Worm (Caenorhabditis elegans): ENCODE results near the gene pho-4.

The pho-4 gene

DNA sequence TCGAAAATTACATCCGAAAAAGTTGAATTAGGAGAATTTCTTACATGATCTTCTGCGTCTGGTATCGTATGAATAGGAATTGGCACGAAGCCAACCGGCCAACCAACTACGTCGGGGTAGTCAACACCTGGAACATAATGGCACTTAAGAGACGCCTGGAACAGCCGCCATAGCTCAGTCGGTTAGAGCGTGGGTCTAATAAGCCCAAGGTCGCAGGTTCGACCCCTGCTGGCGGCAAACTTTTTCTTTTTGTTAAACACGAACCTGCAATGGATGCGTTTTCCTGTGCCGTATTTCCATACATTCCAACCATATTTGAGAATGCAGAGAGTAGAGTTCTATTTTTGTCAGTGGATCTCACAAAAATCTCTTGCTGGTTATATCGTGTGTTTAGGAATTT lies 567 bp downstream of the pho-4 start:
- TF ChIP-seq aha-1 (tag; optimal IDR thresholded peaks at IDR 0.05) (no peak), nhr-90 (tag; optimal IDR thresholded peaks at IDR 0.05; ENCODE audit: poor library complexity) (peak; percentile 21), sox-4 (tag; optimal IDR thresholded peaks at IDR 0.05) (no peak), fos-1 (tag; optimal IDR thresholded peaks at IDR 0.05) (no peak), fkh-8 (tag; optimal IDR thresholded peaks at IDR 0.05) (no peak), aly-2 (tag; optimal IDR thresholded peaks at IDR 0.05) (no peak), nhr-19 (GFP tag; conservative IDR thresholded peaks at IDR 0.05) (peak; percentile 44), isw-1 (GFP tag; IDR thresholded peaks at IDR 0.05) (no peak), nhr-71 (tag; optimal IDR thresholded peaks at IDR 0.05) (peak; percentile 33), irx-1 (tag; optimal IDR thresholded peaks at IDR 0.05) (no peak), C16A3.4 (tag; optimal IDR thresholded peaks at IDR 0.05) (no peak), mep-1 (tag; optimal IDR thresholded peaks at IDR 0.05) (no peak), blmp-1 (tag; optimal IDR thresholded peaks at IDR 0.05) (no peak), egl-13 (tag; optimal IDR thresholded peaks at IDR 0.05) (no peak), ces-1 (GFP tag; optimal IDR thresholded peaks at IDR 0.05) (no peak), efl-3 (GFP tag; optimal IDR thresholded peaks at IDR 0.05) (no peak), alr-1 (tag; optimal IDR thresholded peaks at IDR 0.05; ENCODE audit: borderline replicate concordance) (no peak), skn-1 (tag; optimal IDR thresholded peaks at IDR 0.05) (peak; percentile 13), mdl-1 (tag; optimal IDR thresholded peaks at IDR 0.05) (peak in 1 of 2 experiments; percentile 27), ztf-4 (tag; optimal IDR thresholded peaks at IDR 0.05) (no peak), grh-1 (GFP tag; IDR thresholded peaks at IDR 0.05) (no peak), rnt-1 (tag; optimal IDR thresholded peaks at IDR 0.05) (peak; percentile 43), F16B12.6 (tag; optimal IDR thresholded peaks at IDR 0.05) (no peak), sptf-1 (tag; optimal IDR thresholded peaks at IDR 0.05) (no peak), unc-62 (GFP tag; optimal IDR thresholded peaks at IDR 0.05) (no peak), lsy-2 (tag; optimal IDR thresholded peaks at IDR 0.05) (peak in 1 of 2 experiments; percentile 21), swsn-7 (tag; optimal IDR thresholded peaks at IDR 0.05) (peak; percentile 20), Y116A8C.19 (tag; optimal IDR thresholded peaks at IDR 0.05; ENCODE audit: borderline replicate concordance) (no peak), nhr-20 (tag; optimal IDR thresholded peaks at IDR 0.05) (peak; percentile 21), snpc-4 (tag; optimal IDR thresholded peaks at IDR 0.05) (no peak), nhr-84 (tag; optimal IDR thresholded peaks at IDR 0.05) (no peak), hlh-17 (GFP tag; optimal IDR thresholded peaks at IDR 0.05; ENCODE audit: borderline replicate concordance) (no peak), mef-2 (tag; optimal IDR thresholded peaks at IDR 0.05) (no peak), lin-35 (GFP tag; optimal IDR thresholded peaks at IDR 0.05) (peak in 1 of 2 experiments; percentile 61), ama-1 (optimal IDR thresholded peaks at IDR 0.05) (no peak), pqm-1 (tag; optimal IDR thresholded peaks at IDR 0.05) (no peak), fkh-4 (tag; optimal IDR thresholded peaks at IDR 0.05; ENCODE audit: borderline replicate concordance) (no peak), unc-130 (tag; optimal IDR thresholded peaks at IDR 0.05) (no peak), jun-1 (tag; optimal IDR thresholded peaks at IDR 0.05) (no peak), ceh-88 (GFP tag; IDR thresholded peaks at IDR 0.05) (no peak), nhr-47 (tag; optimal IDR thresholded peaks at IDR 0.05) (peak; percentile 35), elt-3 (tag; optimal IDR thresholded peaks at IDR 0.05) (no peak), efl-1 (optimal IDR thresholded peaks at IDR 0.05) (peak in 1 of 2 experiments; percentile 24), efl-1 (GFP tag; optimal IDR thresholded peaks at IDR 0.05 in 1 of 2) (peak; percentile 6 to 92), lir-3 (tag; optimal IDR thresholded peaks at IDR 0.05; ENCODE audit: poor library complexity) (no peak), hlh-4 (tag; optimal IDR thresholded peaks at IDR 0.05) (no peak), dpl-1 (GFP tag; optimal IDR thresholded peaks at IDR 0.05) (peak in 1 of 3 experiments; percentile 18), ceh-82 (tag; optimal IDR thresholded peaks at IDR 0.05) (no peak), ceh-90 (tag; optimal IDR thresholded peaks at IDR 0.05) (no peak), lin-39 (tag; optimal IDR thresholded peaks at IDR 0.05) (no peak), vab-15 (tag; optimal IDR thresholded peaks at IDR 0.05) (no peak), snu-23 (GFP tag; optimal IDR thresholded peaks at IDR 0.05) (peak; percentile 45), tbx-2 (tag; optimal IDR thresholded peaks at IDR 0.05) (no peak), elt-2 (tag; optimal IDR thresholded peaks at IDR 0.05) (peak; percentile 24)
